Worm (Caenorhabditis elegans): ENCODE measurements around the gene fbxa-27.

Gene fbxa-27

ce11 chrIII:1342488-1342887, 281 bp upstream of the fbxa-27 start, which contains the start of gene fbxa-26:
Gene fbxa-26 (minus strand): TSS chrIII:1342522.
- TF ChIP-seq unc-86 (tag; optimal IDR thresholded peaks at IDR 0.05) (no peak), aha-1 (tag; optimal IDR thresholded peaks at IDR 0.05) (no peak), unc-98 (GFP tag; IDR thresholded peaks at IDR 0.05) (no peak)

DNA sequence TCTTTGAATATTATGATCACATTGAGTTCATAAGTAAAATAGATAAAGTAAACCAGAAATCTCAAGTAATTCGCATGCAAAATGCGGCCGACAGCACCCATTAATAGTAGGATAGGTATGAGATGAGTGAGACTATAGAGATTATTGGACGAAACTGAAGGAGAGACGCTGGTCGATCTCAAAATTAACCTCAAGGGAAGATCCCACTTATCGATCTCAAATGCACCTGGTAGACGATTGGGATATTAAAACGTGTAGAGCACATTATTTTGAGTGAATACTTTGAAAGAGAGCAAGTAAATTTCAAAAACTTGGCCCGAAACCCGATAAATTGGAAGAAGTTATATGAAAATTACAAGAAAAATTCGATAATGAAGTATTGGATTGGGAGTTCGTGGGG, 2.9 kb downstream of the fbxa-27 start, which contains the start of gene Y82E9BL.6:
Y82E9BL.6 (minus strand) TSS at position 101 of the 400 bp plus-strand sequence.
- TF ChIP-seq dsc-1 (tag; optimal IDR thresholded peaks at IDR 0.05) = no peak
- no peak for TF ChIP-seq C04F5.9 (tag; optimal IDR thresholded peaks at IDR 0.05)
- TF ChIP-seq swsn-7 (tag; optimal IDR thresholded peaks at IDR 0.05) = no peak
- TF ChIP-seq unc-130 (tag; optimal IDR thresholded peaks at IDR 0.05) = no peak
- TF ChIP-seq zag-1 (tag; optimal IDR thresholded peaks at IDR 0.05) = no peak
- TF ChIP-seq isw-1 (GFP tag; IDR thresholded peaks at IDR 0.05) = no peak
- no peak for TF ChIP-seq C16A3.4 (tag; optimal IDR thresholded peaks at IDR 0.05)
- no peak for TF ChIP-seq pag-3 (tag; optimal IDR thresholded peaks at IDR 0.05; ENCODE audit: borderline replicate concordance, insufficient read depth)
- no peak for TF ChIP-seq nhr-237 (tag; optimal IDR thresholded peaks at IDR 0.05)
- no peak for TF ChIP-seq nhr-47 (tag; optimal IDR thresholded peaks at IDR 0.05)
- TF ChIP-seq egl-13 (tag; optimal IDR thresholded peaks at IDR 0.05) = no peak
- no peak for TF ChIP-seq rnt-1 (tag; optimal IDR thresholded peaks at IDR 0.05)
- TF ChIP-seq unc-98 (GFP tag; IDR thresholded peaks at IDR 0.05) = no peak
- TF ChIP-seq snpc-4 (tag; optimal IDR thresholded peaks at IDR 0.05) = no peak
- TF ChIP-seq fkh-10 (GFP tag; optimal IDR thresholded peaks at IDR 0.05) = no peak
- TF ChIP-seq nhr-85 (tag) = no peak
- no peak for TF ChIP-seq fos-1 (tag; optimal IDR thresholded peaks at IDR 0.05)
- TF ChIP-seq hlh-17 (GFP tag; optimal IDR thresholded peaks at IDR 0.05; ENCODE audit: borderline replicate concordance) = no peak

DNA sequence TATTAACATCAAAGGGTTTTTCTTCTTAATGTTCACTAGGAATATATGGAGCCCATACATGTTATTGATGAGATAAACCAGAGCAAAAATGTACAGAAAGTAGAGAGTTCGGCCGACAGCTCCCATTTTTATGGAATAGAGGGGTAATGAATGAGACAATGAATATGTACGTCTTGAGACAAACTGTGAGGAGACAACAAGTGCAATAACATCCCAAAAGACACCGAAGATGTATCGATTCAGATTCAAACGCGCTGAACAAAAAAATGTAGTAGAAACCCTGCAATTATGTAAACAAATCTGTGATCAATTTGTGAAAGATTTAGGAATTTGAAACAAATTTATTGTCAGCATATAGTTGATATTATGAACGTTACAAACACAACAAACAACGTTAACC, 4.2 kb downstream of the fbxa-27 start:
- no peak for TF ChIP-seq efl-1 (optimal IDR thresholded peaks at IDR 0.05)
- TF ChIP-seq efl-1 (GFP tag; optimal IDR thresholded peaks at IDR 0.05 in 1 of 2) = peak in 1 of 2 experiments; percentile 51
- no peak for TF ChIP-seq ceh-88 (GFP tag; IDR thresholded peaks at IDR 0.05)

DNA sequence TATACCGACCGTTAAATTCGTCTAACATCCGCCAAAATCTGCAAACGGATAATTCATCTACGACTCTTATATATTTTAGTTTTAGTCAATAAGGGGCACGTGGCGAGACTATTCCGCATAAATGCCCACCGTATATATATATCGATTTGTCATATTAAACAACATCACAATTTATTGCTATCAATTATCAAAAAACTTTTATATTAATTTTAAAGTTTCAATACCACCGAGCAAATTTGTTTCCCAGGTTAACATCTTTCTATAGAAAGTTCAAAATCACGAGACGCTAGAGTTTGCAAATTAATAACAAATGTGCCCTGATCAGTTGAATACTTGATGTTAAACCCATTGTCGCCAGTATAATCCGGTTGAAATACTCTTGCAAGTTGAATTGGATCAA, 4.8 kb downstream of the fbxa-27 start, which contains the start of gene Y82E9BL.5:
Y82E9BL.5 (minus strand) TSS at position 101 of the 400 bp plus-strand sequence.
- TF ChIP-seq lin-13 (GFP tag; optimal IDR thresholded peaks at IDR 0.05) (no peak), sox-4 (tag; optimal IDR thresholded peaks at IDR 0.05) (no peak), fkh-4 (tag; optimal IDR thresholded peaks at IDR 0.05; ENCODE audit: borderline replicate concordance) (no peak), mep-1 (tag; optimal IDR thresholded peaks at IDR 0.05) (no peak), unc-98 (GFP tag; IDR thresholded peaks at IDR 0.05) (no peak), alr-1 (tag; optimal IDR thresholded peaks at IDR 0.05; ENCODE audit: borderline replicate concordance) (no peak), snu-23 (GFP tag; optimal IDR thresholded peaks at IDR 0.05) (no peak), vab-15 (tag; optimal IDR thresholded peaks at IDR 0.05) (no peak), lir-3 (tag; optimal IDR thresholded peaks at IDR 0.05; ENCODE audit: poor library complexity) (no peak), ztf-11 (tag; optimal IDR thresholded peaks at IDR 0.05) (no peak), skn-1 (tag; optimal IDR thresholded peaks at IDR 0.05) (no peak), dsc-1 (tag; optimal IDR thresholded peaks at IDR 0.05) (no peak), snpc-4 (tag; optimal IDR thresholded peaks at IDR 0.05) (no peak), ama-1 (optimal IDR thresholded peaks at IDR 0.05) (no peak)

DNA sequence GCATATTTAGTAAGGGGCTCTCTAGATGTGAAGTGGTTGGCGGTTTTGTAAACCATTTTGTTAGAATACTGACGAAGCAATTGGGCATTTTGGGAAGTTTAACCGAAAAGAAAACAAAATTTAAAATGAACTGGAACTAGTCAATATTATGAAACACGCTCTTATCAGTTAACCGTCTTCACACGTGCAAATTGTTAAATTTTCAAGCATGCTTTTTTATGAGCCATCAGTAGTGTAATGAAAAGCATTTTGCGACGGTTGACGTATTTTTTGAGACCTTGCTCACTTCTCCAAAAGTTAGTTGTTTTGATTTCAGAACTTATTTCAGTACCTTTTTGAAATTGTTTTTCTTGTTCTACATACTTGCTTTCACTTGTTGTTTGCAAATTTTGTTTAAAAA, 6.5 kb downstream of the fbxa-27 start, which contains the start of gene fbxa-25:
fbxa-25 (minus strand) TSS at position 138 of the 400 bp plus-strand sequence.
- peak; percentile 5 for TF ChIP-seq elt-2 (tag; optimal IDR thresholded peaks at IDR 0.05)
- no peak for TF ChIP-seq ztf-11 (tag; optimal IDR thresholded peaks at IDR 0.05)
- TF ChIP-seq efl-1 (optimal IDR thresholded peaks at IDR 0.05) = no peak
- peak in 1 of 2 experiments; percentile 51 for TF ChIP-seq efl-1 (GFP tag; optimal IDR thresholded peaks at IDR 0.05 in 1 of 2)

Data from whole organism, L1 larva.